Worm (Caenorhabditis elegans): ENCODE results near the gene mtx-2.
"Not testable (repeated sequence)": the region's sequence is repeated elsewhere in the genome, so short reads cannot be mapped to it uniquely, and the experiment has no call there.

Gene mtx-2

ce11 chrIII:7779313-7779712 is 15.9 kb upstream of the mtx-2 start:
- TF ChIP-seq lsy-2 (tag; optimal IDR thresholded peaks at IDR 0.05) (peak in 1 of 2 experiments; percentile 62), nhr-77 (tag; optimal IDR thresholded peaks at IDR 0.05) (no peak)

ce11 chrIII:7778530-7778929 is 15.1 kb upstream of the mtx-2 start:
- no peak for TF ChIP-seq peb-1 (tag; optimal IDR thresholded peaks at IDR 0.05)
- no peak for TF ChIP-seq ama-1 (optimal IDR thresholded peaks at IDR 0.05)
- no peak for TF ChIP-seq mdl-1 (tag; optimal IDR thresholded peaks at IDR 0.05)
- peak; percentile 89 for TF ChIP-seq mab-5 (tag; optimal IDR thresholded peaks at IDR 0.05)
- TF ChIP-seq elt-3 (tag; optimal IDR thresholded peaks at IDR 0.05): no peak
- no peak for TF ChIP-seq skn-1 (tag; optimal IDR thresholded peaks at IDR 0.05)
- peak; percentile 14 for TF ChIP-seq F13H6.1 (tag; optimal IDR thresholded peaks at IDR 0.05)
- no peak for TF ChIP-seq mbf-1 (tag; optimal IDR thresholded peaks at IDR 0.05)
- TF ChIP-seq aly-2 (tag; optimal IDR thresholded peaks at IDR 0.05): no peak
- peak in 1 of 2 experiments; percentile 91 for TF ChIP-seq lsy-2 (tag; optimal IDR thresholded peaks at IDR 0.05)
- no peak for TF ChIP-seq alr-1 (tag; optimal IDR thresholded peaks at IDR 0.05)
- TF ChIP-seq unc-39 (tag; optimal IDR thresholded peaks at IDR 0.05): no peak
- no peak for TF ChIP-seq dmd-4 (tag; optimal IDR thresholded peaks at IDR 0.05)
- TF ChIP-seq lin-11 (tag; optimal IDR thresholded peaks at IDR 0.05): no peak

- TF ChIP-seq sma-3 (GFP tag; optimal IDR thresholded peaks at IDR 0.05): no peak
- no peak for TF ChIP-seq fos-1 (tag; optimal IDR thresholded peaks at IDR 0.05)
- no peak for TF ChIP-seq skn-1 (tag; optimal IDR thresholded peaks at IDR 0.05)
- TF ChIP-seq lin-39 (tag; optimal IDR thresholded peaks at IDR 0.05): no peak
Measured at ce11 chrIII:7775983-7776440, 12.6 kb upstream of the mtx-2 start, which contains the start of gene bath-15. bath-15 (minus strand) TSS chrIII:7776033.

- TF ChIP-seq nhr-23 (tag; optimal IDR thresholded peaks at IDR 0.05): no peak
- TF ChIP-seq mbf-1 (tag; optimal IDR thresholded peaks at IDR 0.05): no peak
- TF ChIP-seq ztf-11 (tag; optimal IDR thresholded peaks at IDR 0.05): no peak
- no peak for TF ChIP-seq skn-1 (tag; optimal IDR thresholded peaks at IDR 0.05)
- no peak for TF ChIP-seq lin-39 (tag; optimal IDR thresholded peaks at IDR 0.05)
- no peak for TF ChIP-seq elt-3 (tag; optimal IDR thresholded peaks at IDR 0.05)
- no peak for TF ChIP-seq nhr-6 (tag; optimal IDR thresholded peaks at IDR 0.05)
- no peak for TF ChIP-seq zag-1 (tag; optimal IDR thresholded peaks at IDR 0.05)
- no peak for TF ChIP-seq sem-4 (tag; optimal IDR thresholded peaks at IDR 0.05)
- no peak for TF ChIP-seq R02D3.7 (tag; optimal IDR thresholded peaks at IDR 0.05)
- TF ChIP-seq ztf-4 (tag; optimal IDR thresholded peaks at IDR 0.05): no peak
Measured at ce11 chrIII:7773791-7774190, 10.4 kb upstream of the mtx-2 start.

ce11 chrIII:7772901-7773300 is 9.5 kb upstream of the mtx-2 start, which contains the start of the genes ZK686.6 and ZK686.1:
ZK686.6 (minus strand) TSS chrIII:7773001.
ZK686.1 (plus strand) TSS chrIII:7773134.
- TF ChIP-seq F13H6.1 (tag; optimal IDR thresholded peaks at IDR 0.05) (no peak), nhr-23 (tag; optimal IDR thresholded peaks at IDR 0.05) (no peak), lin-13 (GFP tag; optimal IDR thresholded peaks at IDR 0.05) (no peak), nhr-25 (tag; optimal IDR thresholded peaks at IDR 0.05) (no peak)

- peak; percentile 64 for TF ChIP-seq unc-55 (GFP tag; optimal IDR thresholded peaks at IDR 0.05)
- TF ChIP-seq mab-5 (tag; optimal IDR thresholded peaks at IDR 0.05): peak; percentile 84
- peak; percentile 5 for TF ChIP-seq lin-11 (tag; optimal IDR thresholded peaks at IDR 0.05)
- TF ChIP-seq C34F6.9 (tag; optimal IDR thresholded peaks at IDR 0.05): peak; percentile 58
- peak; percentile 67 for TF ChIP-seq gmeb-1 (tag; optimal IDR thresholded peaks at IDR 0.05)
- TF ChIP-seq F13H6.1 (tag; optimal IDR thresholded peaks at IDR 0.05): peak; percentile 45
- peak; percentile 40 for TF ChIP-seq sma-3 (GFP tag; optimal IDR thresholded peaks at IDR 0.05)
- peak; percentile 18 for TF ChIP-seq nhr-25 (tag; optimal IDR thresholded peaks at IDR 0.05)
- peak; percentile 13 for TF ChIP-seq blmp-1 (tag; optimal IDR thresholded peaks at IDR 0.05; ENCODE audit: insufficient read depth)
- TF ChIP-seq sma-9 (GFP tag; optimal IDR thresholded peaks at IDR 0.05): peak; percentile 6
- not testable (repeated sequence) for TF ChIP-seq sma-9 (tag; optimal IDR thresholded peaks at IDR 0.05)
- TF ChIP-seq lin-13 (GFP tag; optimal IDR thresholded peaks at IDR 0.05): peak; percentile 37
- TF ChIP-seq crh-2 (tag; optimal IDR thresholded peaks at IDR 0.05): peak; percentile 19
- peak; percentile 72 to 84 for TF ChIP-seq lsy-2 (tag; optimal IDR thresholded peaks at IDR 0.05)
Measured at ce11 chrIII:7770986-7771385, 7.6 kb upstream of the mtx-2 start.

Data from whole organism, L2 larva.